Fruit fly (Drosophila melanogaster) whole organism, adult: Measurements from ENCODE around the gene saturn.
A peak's percentile ranks its signal among the peaks of the same experiment; 100 is the strongest.

Experiments
- CG11617 ChIP-seq: fragments of 200-800 bp; sonication (Bioruptor generic); optimal IDR thresholded peaks from 2 replicates; lab custom pipeline; 2017; ENCODE audit warnings: mild to moderate bottlenecking, missing biosample characterization, missing genetic modification reagents, missing genetic modification characterization
- CG12768 ChIP-seq: fragments of 200-800 bp; sonication (Bioruptor generic); optimal IDR thresholded peaks from 2 replicates; lab custom pipeline; 2017; ENCODE audit warnings: missing biosample characterization, missing genetic modification characterization, mild to moderate bottlenecking, moderate library complexity, missing genetic modification reagents
- CG14711 ChIP-seq: fragments of 200-800 bp; sonication (Bioruptor generic); optimal IDR thresholded peaks from 2 replicates; lab custom pipeline; 2018; ENCODE audit warnings: missing biosample characterization, mild to moderate bottlenecking, missing genetic modification characterization, moderate library complexity
- CG1620 ChIP-seq: fragments of 200-800 bp; sonication (Bioruptor generic); optimal IDR thresholded peaks from 2 replicates; lab custom pipeline; 2016; ENCODE audit warnings: missing biosample characterization, missing genetic modification characterization
- CG33017 ChIP-seq: fragments of 200-800 bp; sonication (Bioruptor generic); optimal IDR thresholded peaks from 2 replicates; lab custom pipeline; 2018; ENCODE audit warnings: missing biosample characterization, mild to moderate bottlenecking, missing genetic modification characterization, moderate library complexity
- CG5204 ChIP-seq: fragments of 200-800 bp; sonication (Bioruptor generic); optimal IDR thresholded peaks from 2 replicates; lab custom pipeline; 2016; ENCODE audit warnings: missing biosample characterization, missing genetic modification characterization
- CG7045 ChIP-seq: fragments of 200-800 bp; sonication (Bioruptor generic); optimal IDR thresholded peaks from 2 replicates; lab custom pipeline; 2017; ENCODE audit warnings: missing biosample characterization, mild to moderate bottlenecking, missing genetic modification characterization
- CG7101 ChIP-seq: fragments of 200-800 bp; sonication (Bioruptor generic); optimal IDR thresholded peaks from 2 replicates; lab custom pipeline; 2018; ENCODE audit warnings: missing biosample characterization, mild to moderate bottlenecking, missing genetic modification characterization, moderate library complexity
- Clk ChIP-seq: fragments of 200-800 bp; sonication (Bioruptor generic); optimal IDR thresholded peaks from 2 replicates; lab custom pipeline; 2017; ENCODE audit warnings: missing biosample characterization, missing genetic modification characterization
- Crg-1 ChIP-seq: fragments of 200-800 bp; sonication (Bioruptor generic); optimal IDR thresholded peaks from 2 replicates; lab custom pipeline; 2016; ENCODE audit warnings: missing biosample characterization, missing genetic modification characterization
- Hr96 ChIP-seq: fragments of 200-800 bp; sonication (Bioruptor generic); optimal IDR thresholded peaks from 2 replicates; lab custom pipeline; 2016; ENCODE audit warnings: missing biosample characterization, missing genetic modification characterization
- Mnt ChIP-seq: fragments of 200-800 bp; sonication (Bioruptor generic); optimal IDR thresholded peaks from 2 replicates; lab custom pipeline; 2016; ENCODE audit warnings: missing biosample characterization, mild to moderate bottlenecking, missing genetic modification characterization
- bab1 ChIP-seq: fragments of 200-800 bp; sonication (Bioruptor generic); optimal IDR thresholded peaks from 3 replicates; lab custom pipeline; 2019; ENCODE audit warnings: missing biosample characterization, mild to moderate bottlenecking, missing genetic modification characterization, moderate library complexity
- cic ChIP-seq: fragments of 200-800 bp; sonication (Bioruptor generic); optimal IDR thresholded peaks from 2 replicates; lab custom pipeline; 2017; ENCODE audit warnings: missing biosample characterization, mild to moderate bottlenecking, missing genetic modification characterization, moderate library complexity
- cnc ChIP-seq, 2 experiments: fragments of >200 bp; optimal IDR thresholded peaks; 2 replicates each; lab custom pipeline; 2017
- kay ChIP-seq: fragments of 200-800 bp; sonication (Bioruptor generic); peaks from one replicate; lab custom pipeline; 2016; ENCODE audit warnings: missing biosample characterization, missing genetic modification characterization, borderline replicate concordance
- ovo ChIP-seq: fragments of 200-800 bp; sonication (Bioruptor generic); optimal IDR thresholded peaks from 2 replicates; lab custom pipeline; 2016; ENCODE audit warnings: missing biosample characterization, missing genetic modification characterization
- pad ChIP-seq: fragments of 200-800 bp; sonication (Bioruptor generic); optimal IDR thresholded peaks from 3 replicates; lab custom pipeline; 2017; ENCODE audit warnings: missing biosample characterization, missing genetic modification characterization, mild to moderate bottlenecking, moderate library complexity, missing genetic modification reagents
- tj ChIP-seq: fragments of 200-800 bp; sonication (Bioruptor generic); optimal IDR thresholded peaks from 3 replicates; lab custom pipeline; 2017; ENCODE audit warnings: missing biosample characterization, mild to moderate bottlenecking, missing genetic modification characterization, moderate library complexity
- toe ChIP-seq: fragments of 200-800 bp; sonication (Bioruptor generic); optimal IDR thresholded peaks from 2 replicates; lab custom pipeline; 2016; ENCODE audit warnings: missing biosample characterization, missing genetic modification characterization

saturn gene

DNA sequence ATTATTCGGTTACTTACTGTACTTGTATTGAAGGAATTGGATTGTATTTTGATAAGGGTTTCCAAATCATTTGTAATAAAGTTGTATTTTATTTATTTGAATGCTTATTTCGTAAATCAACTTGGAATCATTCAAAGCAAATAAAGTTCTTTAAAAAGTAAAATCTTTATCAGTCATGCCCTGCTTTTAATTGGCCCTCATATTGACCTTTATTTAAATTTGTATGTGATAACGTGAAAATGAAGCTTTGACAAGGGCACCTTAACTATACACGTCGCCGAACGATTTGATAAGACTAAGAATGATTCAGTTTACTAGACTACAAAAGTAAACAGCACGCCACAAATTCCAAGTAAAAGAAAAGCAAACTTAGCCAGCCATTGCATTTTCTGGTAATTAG lies 19.1 kb downstream of the saturn start:
- TF ChIP-seq kay (GFP tag; lab: Kevin White, UChicago) (peak; percentile 80), cnc (optimal IDR thresholded peaks at IDR 0.05; lab: Kevin White, UChicago) (no peak)

DNA sequence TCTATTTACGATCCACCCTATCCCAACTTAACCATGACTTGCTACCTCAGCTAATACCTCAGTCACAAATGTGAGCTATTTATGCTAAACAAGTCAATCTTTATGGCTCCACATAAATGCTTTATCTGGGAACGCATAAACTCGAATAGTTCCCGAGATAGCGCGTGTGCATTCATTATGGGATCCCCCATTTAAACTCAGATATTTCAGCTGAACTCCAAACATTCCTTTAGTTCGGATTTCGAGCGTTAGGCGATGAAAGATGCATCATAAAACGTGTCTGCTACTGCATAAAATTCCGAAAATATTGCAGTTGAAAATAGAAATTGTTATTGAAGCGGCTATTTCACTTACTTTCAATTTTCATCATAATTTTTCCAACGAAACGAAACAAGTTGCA lies 20.3 kb downstream of the saturn start:
- TF ChIP-seq Hr96 (GFP tag; lab: Kevin White, UChicago), result no peak
- TF ChIP-seq CG1620, result no peak
- no peak for TF ChIP-seq CG33017 (tag; lab: Kevin White, UChicago)
- TF ChIP-seq cic (GFP tag; lab: Kevin White, UChicago), result no peak
- no peak for TF ChIP-seq cnc (optimal IDR thresholded peaks at IDR 0.05; lab: Kevin White, UChicago)
- TF ChIP-seq CG14711, result no peak
- TF ChIP-seq CG7045 (GFP tag; lab: Kevin White, UChicago), result no peak
- no peak for TF ChIP-seq Mnt (GFP tag; lab: Kevin White, UChicago)

DNA sequence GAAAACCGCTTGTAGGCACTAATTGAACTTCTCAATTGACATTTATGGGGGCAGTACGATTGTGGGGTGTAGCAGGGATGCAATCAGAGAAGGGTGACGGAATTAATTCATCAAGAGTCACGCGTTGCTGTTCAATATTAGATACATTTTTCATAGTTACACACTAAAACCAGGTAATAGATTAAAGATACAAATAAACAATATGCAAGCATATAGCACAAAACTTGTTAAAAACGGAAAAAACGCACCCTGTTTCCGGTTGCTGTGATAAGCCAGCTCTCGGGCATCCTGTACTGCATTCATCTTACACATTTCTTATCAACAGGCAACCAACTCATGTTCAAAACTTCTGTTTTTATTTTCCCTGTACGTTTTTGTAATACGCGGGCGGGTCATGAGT lies 25.9 kb downstream of the saturn start:
- TF ChIP-seq CG12768 (no peak), Crg-1 (GFP tag; lab: Kevin White, UChicago) (no peak), toe (GFP tag; lab: Kevin White, UChicago) (no peak), Clk (GFP tag; lab: Kevin White, UChicago) (no peak)

DNA sequence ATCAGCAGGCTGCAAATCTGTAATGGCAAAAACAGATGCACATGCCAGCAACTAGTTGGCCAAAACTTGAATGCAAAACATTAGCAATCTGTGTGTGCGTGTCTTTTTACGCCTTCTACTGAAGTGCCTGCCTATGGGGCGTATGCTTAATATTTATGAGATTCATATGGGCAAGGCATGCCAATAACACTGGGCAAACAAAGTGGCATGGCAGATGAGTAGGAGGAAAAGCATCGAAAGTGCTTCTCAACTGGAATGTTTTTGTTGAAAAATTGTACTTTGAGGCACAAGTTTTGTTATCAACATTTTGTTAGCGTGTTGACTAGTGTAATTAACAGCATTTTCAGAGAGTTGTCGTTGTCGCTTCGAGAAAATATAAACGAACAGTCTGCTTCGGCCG lies 26.4 kb downstream of the saturn start:
- TF ChIP-seq CG11617 (no peak), CG33017 (tag; lab: Kevin White, UChicago) (no peak), Crg-1 (GFP tag; lab: Kevin White, UChicago) (no peak), ovo (GFP tag; lab: Kevin White, UChicago) (no peak), CG1620 (no peak), pad (no peak), CG7045 (GFP tag; lab: Kevin White, UChicago) (no peak), cnc (optimal IDR thresholded peaks at IDR 0.05; lab: Kevin White, UChicago) (no peak), Hr96 (GFP tag; lab: Kevin White, UChicago) (no peak), tj (GFP tag; lab: Kevin White, UChicago) (no peak), CG5204 (GFP tag; lab: Kevin White, UChicago) (no peak), kay (GFP tag; lab: Kevin White, UChicago) (no peak)

DNA sequence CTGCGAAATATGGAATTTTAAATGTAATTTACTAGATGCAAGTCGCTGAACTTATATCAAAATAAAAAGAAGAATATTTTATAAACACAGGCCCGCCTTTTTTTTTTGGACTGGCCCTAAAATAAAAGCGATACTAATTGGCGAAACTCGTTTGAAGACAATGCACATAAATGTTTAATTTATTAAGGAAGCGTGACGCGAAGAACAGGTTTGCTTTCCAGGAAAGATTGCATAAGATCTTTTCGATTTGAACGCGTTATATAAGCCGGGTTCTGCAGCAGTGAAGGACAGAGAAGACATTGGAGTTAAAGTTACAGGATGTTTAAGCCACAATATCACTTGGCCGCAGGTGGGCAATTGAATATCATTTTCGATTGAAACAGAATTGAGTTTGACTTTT lies 30.0 kb downstream of the saturn start, which contains the start of gene CG7924:
Gene CG7924, plus strand, starts transcription at position 301 of the 400 bp plus-strand sequence.
- TF ChIP-seq ovo (GFP tag; lab: Kevin White, UChicago) (no peak), pad (no peak), cnc (optimal IDR thresholded peaks at IDR 0.05; lab: Kevin White, UChicago) (no peak), kay (GFP tag; lab: Kevin White, UChicago) (peak; percentile 79)

DNA sequence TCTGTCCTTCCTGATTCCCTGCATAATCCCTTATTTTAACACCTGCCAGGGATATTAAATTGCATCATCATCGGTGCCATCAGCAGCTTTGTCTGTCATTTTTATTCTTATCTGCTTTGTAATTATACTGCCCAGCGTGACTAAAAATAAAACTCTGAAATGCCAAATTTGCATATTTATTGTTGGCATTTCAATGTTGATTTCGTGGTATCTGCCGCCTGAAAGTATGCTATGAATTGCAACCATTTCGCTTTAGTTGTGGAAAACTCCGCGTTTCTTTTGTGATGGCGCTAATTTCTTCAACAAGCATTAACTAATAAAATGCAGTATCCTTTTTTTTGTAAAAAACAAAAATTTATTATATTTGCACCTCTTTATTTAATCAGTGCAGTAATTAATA lies 32.7 kb downstream of the saturn start, which contains the start of gene CG34244:
Gene CG34244, minus strand, starts transcription at position 122 of the 400 bp plus-strand sequence.
- TF ChIP-seq tj (GFP tag; lab: Kevin White, UChicago) (peak; percentile 71), ovo (GFP tag; lab: Kevin White, UChicago) (no peak), CG7045 (GFP tag; lab: Kevin White, UChicago) (no peak), Crg-1 (GFP tag; lab: Kevin White, UChicago) (no peak), cic (GFP tag; lab: Kevin White, UChicago) (no peak), bab1 (GFP tag; lab: Kevin White, UChicago) (peak; percentile 5)

DNA sequence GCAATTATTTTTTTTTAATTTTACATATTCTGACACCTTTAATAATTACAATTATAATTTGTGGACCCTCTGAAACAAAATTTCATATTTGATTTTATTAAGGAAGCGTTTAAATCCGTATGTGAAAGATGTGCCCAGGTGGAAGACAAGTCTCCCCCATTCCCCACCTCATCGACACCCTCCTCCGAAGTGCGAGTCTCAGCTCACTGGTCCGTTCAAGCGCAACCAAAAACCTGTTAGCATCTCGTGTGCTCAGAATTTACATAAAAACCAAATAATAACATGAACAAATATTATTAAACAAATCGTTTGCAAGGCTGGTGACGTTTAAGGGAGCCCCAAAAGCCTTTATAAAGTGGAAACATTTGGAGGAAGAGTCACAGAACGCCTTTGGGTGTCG lies 33.2 kb downstream of the saturn start, which contains the start of gene CG7906:
Gene CG7906, plus strand, starts transcription at position 301 of the 400 bp plus-strand sequence.
- TF ChIP-seq tj (GFP tag; lab: Kevin White, UChicago) (no peak), CG5204 (GFP tag; lab: Kevin White, UChicago) (no peak), Crg-1 (GFP tag; lab: Kevin White, UChicago) (no peak), Mnt (GFP tag; lab: Kevin White, UChicago) (no peak), toe (GFP tag; lab: Kevin White, UChicago) (no peak), kay (GFP tag; lab: Kevin White, UChicago) (no peak), bab1 (GFP tag; lab: Kevin White, UChicago) (no peak), CG7045 (GFP tag; lab: Kevin White, UChicago) (no peak)

DNA sequence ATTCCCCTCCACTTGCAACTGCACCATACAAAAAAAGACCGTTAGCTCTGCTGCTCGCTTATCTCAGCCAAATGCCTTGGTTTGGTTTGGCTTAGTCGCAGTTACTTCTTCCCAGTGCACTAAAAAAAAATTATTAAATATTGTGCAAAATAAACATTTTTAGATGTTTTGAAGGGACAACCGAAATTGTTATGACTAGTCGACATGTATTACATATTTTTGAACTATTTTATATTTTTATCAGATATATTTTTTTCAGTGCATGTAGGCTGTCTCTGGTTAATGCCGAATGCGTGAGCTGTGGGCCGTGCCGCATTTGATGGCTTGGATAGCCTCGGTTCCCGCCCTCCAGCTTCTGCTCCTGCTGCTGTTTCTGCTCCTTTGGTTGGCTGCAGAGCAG lies 36.2 kb downstream of the saturn start:
- TF ChIP-seq cnc (optimal IDR thresholded peaks at IDR 0.05; lab: Kevin White, UChicago) (no peak), toe (GFP tag; lab: Kevin White, UChicago) (no peak), bab1 (GFP tag; lab: Kevin White, UChicago) (no peak), Hr96 (GFP tag; lab: Kevin White, UChicago) (no peak), CG7101 (tag; lab: Kevin White, UChicago) (no peak), CG14711 (no peak), Clk (GFP tag; lab: Kevin White, UChicago) (no peak)
